Worm (Caenorhabditis elegans): ENCODE measurements around the gene srx-78.
"Not testable (repeated sequence)": the region's sequence is repeated elsewhere in the genome, so short reads cannot be mapped to it uniquely, and the experiment has no call there.

Gene srx-78

DNA sequence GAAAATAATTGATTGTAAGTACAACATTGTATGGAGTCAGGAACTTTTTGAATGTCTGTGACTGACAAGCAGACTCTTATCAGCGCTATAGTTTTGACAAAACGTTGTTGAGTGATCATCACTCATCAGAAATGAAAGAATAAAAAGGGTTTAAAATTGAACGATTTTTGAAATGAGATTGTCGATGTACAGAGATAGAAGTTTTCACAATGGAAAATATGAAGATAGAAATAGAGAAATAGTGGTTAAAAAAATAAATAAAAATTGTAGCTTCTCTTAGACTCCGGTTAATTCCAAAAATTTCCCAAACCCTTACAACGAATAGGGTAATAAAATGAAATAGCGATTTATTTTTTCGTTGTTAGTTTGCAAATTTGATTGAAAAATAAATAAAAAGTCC is 30.3 kb downstream of the srx-78 start, which contains the start of gene ugt-30:
Gene ugt-30, minus strand, starts transcription at position 101 of the 400 bp plus-strand sequence.
- not testable (repeated sequence) for TF ChIP-seq nhr-25, fos-1, ZK546.5 (tag; optimal IDR thresholded peaks at IDR 0.05)

ce11 chrV:15127413-15127812 is 32.6 kb downstream of the srx-78 start, which contains the start of gene srj-27:
Gene srj-27, minus strand, starts transcription at chrV:15127513.
- TF ChIP-seq unc-62 (GFP tag; optimal IDR thresholded peaks at IDR 0.05) (no peak), egl-27 (tag; optimal IDR thresholded peaks at IDR 0.05) (no peak), mab-5 (tag; optimal IDR thresholded peaks at IDR 0.05) (no peak), nhr-23 (tag; optimal IDR thresholded peaks at IDR 0.05) (no peak), alr-1 (tag; optimal IDR thresholded peaks at IDR 0.05) (no peak), F13H6.1 (tag; optimal IDR thresholded peaks at IDR 0.05) (no peak), nhr-10 (tag; optimal IDR thresholded peaks at IDR 0.05) (no peak), lin-39 (tag; optimal IDR thresholded peaks at IDR 0.05) (no peak), blmp-1 (tag; optimal IDR thresholded peaks at IDR 0.05; ENCODE audit: insufficient read depth) (no peak)

ce11 chrV:15127955-15128354 is 33.1 kb downstream of the srx-78 start, which contains the start of gene srr-7:
Gene srr-7, plus strand, starts transcription at chrV:15128255.
- TF ChIP-seq unc-55 (GFP tag; optimal IDR thresholded peaks at IDR 0.05) (no peak), elt-3 (tag; optimal IDR thresholded peaks at IDR 0.05) (no peak), sma-9 (GFP tag; optimal IDR thresholded peaks at IDR 0.05) (no peak), sma-9 (tag; optimal IDR thresholded peaks at IDR 0.05) (no peak), nhr-6 (tag; optimal IDR thresholded peaks at IDR 0.05) (no peak), lin-39 (tag; optimal IDR thresholded peaks at IDR 0.05) (no peak), ceh-82 (tag; optimal IDR thresholded peaks at IDR 0.05) (no peak), nhr-129 (tag; optimal IDR thresholded peaks at IDR 0.05) (no peak), dmd-4 (tag; optimal IDR thresholded peaks at IDR 0.05) (no peak), lin-11 (tag; optimal IDR thresholded peaks at IDR 0.05) (no peak), mdl-1 (tag; optimal IDR thresholded peaks at IDR 0.05) (no peak), C34F6.9 (tag; optimal IDR thresholded peaks at IDR 0.05) (no peak), nhr-25 (tag; optimal IDR thresholded peaks at IDR 0.05) (no peak), peb-1 (tag; optimal IDR thresholded peaks at IDR 0.05) (no peak), lsy-2 (tag; optimal IDR thresholded peaks at IDR 0.05) (no peak), sma-3 (GFP tag; optimal IDR thresholded peaks at IDR 0.05) (no peak), nhr-11 (tag; optimal IDR thresholded peaks at IDR 0.05) (no peak), mab-5 (tag; optimal IDR thresholded peaks at IDR 0.05) (no peak), ztf-11 (tag; optimal IDR thresholded peaks at IDR 0.05) (no peak), blmp-1 (tag; optimal IDR thresholded peaks at IDR 0.05; ENCODE audit: insufficient read depth) (no peak)

DNA sequence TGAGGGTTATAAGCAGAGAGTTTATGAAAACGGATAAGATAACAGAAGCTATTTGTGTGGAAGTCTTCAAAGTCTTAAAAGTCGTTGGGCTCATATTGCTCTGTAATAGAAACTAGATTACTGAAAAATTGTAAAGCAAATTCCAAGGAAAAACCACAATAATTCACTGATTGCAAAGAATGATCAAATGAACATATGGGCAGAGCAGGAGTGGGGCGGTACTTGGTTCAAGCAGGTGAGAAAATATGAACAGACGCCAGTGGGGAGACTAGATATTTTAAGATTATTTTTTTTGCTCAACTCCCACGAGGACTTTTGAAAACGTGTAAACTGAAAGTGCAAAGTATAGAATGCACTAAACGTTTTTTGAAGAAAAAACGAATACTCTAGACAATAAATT is 37.6 kb downstream of the srx-78 start, which contains the start of gene str-171:
Gene str-171, minus strand, starts transcription at position 101 of the 400 bp plus-strand sequence.
- TF ChIP-seq crh-2 (tag; optimal IDR thresholded peaks at IDR 0.05) = no peak
- no peak for TF ChIP-seq mab-5 (tag; optimal IDR thresholded peaks at IDR 0.05)
- no peak for TF ChIP-seq aly-2 (tag; optimal IDR thresholded peaks at IDR 0.05)
- no peak for TF ChIP-seq nhr-23 (tag; optimal IDR thresholded peaks at IDR 0.05)
- no peak for TF ChIP-seq ZK546.5 (tag; optimal IDR thresholded peaks at IDR 0.05)
- TF ChIP-seq unc-62 (GFP tag; optimal IDR thresholded peaks at IDR 0.05) = no peak
- no peak for TF ChIP-seq Y55F3AM.14 (GFP tag; optimal IDR thresholded peaks at IDR 0.05)
- no peak for TF ChIP-seq ztf-11 (tag; optimal IDR thresholded peaks at IDR 0.05)
- no peak for TF ChIP-seq nhr-129 (tag; optimal IDR thresholded peaks at IDR 0.05)
- no peak for TF ChIP-seq nhr-25 (tag; optimal IDR thresholded peaks at IDR 0.05)
- TF ChIP-seq elt-3 (tag; optimal IDR thresholded peaks at IDR 0.05) = no peak
- TF ChIP-seq ztf-4 (tag; optimal IDR thresholded peaks at IDR 0.05) = no peak
- TF ChIP-seq C34F6.9 (tag; optimal IDR thresholded peaks at IDR 0.05) = no peak

DNA sequence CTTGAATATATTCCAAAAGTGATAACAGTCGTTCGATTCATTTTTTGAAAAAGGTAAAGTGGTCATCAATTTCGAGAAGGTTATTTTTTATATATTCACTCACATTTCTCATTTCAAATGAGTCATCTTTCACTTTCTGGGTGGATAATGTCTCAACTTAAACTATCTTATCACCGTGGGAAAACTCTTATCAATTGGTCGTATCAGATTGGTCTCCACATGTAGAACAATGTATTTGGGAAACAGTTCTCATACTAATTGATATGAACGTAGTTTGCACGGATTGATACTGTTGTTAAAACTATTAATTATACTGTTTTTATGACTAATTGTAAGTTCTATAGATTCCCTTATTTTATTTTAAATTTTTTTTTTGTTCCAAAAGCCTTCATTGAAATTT is 39.0 kb downstream of the srx-78 start:
- no peak for TF ChIP-seq nhr-129 (tag; optimal IDR thresholded peaks at IDR 0.05)
- TF ChIP-seq lsy-2 (tag; optimal IDR thresholded peaks at IDR 0.05) = no peak
- TF ChIP-seq nhr-12 (tag; optimal IDR thresholded peaks at IDR 0.05) = no peak
- TF ChIP-seq fos-1 (tag; optimal IDR thresholded peaks at IDR 0.05) = peak; percentile 85
- TF ChIP-seq unc-39 (tag; optimal IDR thresholded peaks at IDR 0.05) = no peak

All from whole organism, L2 larva.